Fruit fly (Drosophila melanogaster) whole organism, adult: Measurements from ENCODE around the gene Zir.

Experiments used
- CG11617 ChIP-seq: fragments of 200-800 bp; sonication (Bioruptor generic); optimal IDR thresholded peaks from 2 replicates; lab custom pipeline; 2017; ENCODE audit warnings: mild to moderate bottlenecking, missing biosample characterization, missing genetic modification reagents, missing genetic modification characterization
- CG12768 ChIP-seq: fragments of 200-800 bp; sonication (Bioruptor generic); optimal IDR thresholded peaks from 2 replicates; lab custom pipeline; 2017; ENCODE audit warnings: missing biosample characterization, missing genetic modification characterization, mild to moderate bottlenecking, moderate library complexity, missing genetic modification reagents
- CG14711 ChIP-seq: fragments of 200-800 bp; sonication (Bioruptor generic); optimal IDR thresholded peaks from 2 replicates; lab custom pipeline; 2018; ENCODE audit warnings: missing biosample characterization, mild to moderate bottlenecking, missing genetic modification characterization, moderate library complexity
- CG1620 ChIP-seq: fragments of 200-800 bp; sonication (Bioruptor generic); optimal IDR thresholded peaks from 2 replicates; lab custom pipeline; 2016; ENCODE audit warnings: missing biosample characterization, missing genetic modification characterization
- CG33017 ChIP-seq: fragments of 200-800 bp; sonication (Bioruptor generic); optimal IDR thresholded peaks from 2 replicates; lab custom pipeline; 2018; ENCODE audit warnings: missing biosample characterization, mild to moderate bottlenecking, missing genetic modification characterization, moderate library complexity
- CG5204 ChIP-seq: fragments of 200-800 bp; sonication (Bioruptor generic); optimal IDR thresholded peaks from 2 replicates; lab custom pipeline; 2016; ENCODE audit warnings: missing biosample characterization, missing genetic modification characterization
- CG7045 ChIP-seq: fragments of 200-800 bp; sonication (Bioruptor generic); optimal IDR thresholded peaks from 2 replicates; lab custom pipeline; 2017; ENCODE audit warnings: missing biosample characterization, mild to moderate bottlenecking, missing genetic modification characterization
- CG7101 ChIP-seq: fragments of 200-800 bp; sonication (Bioruptor generic); optimal IDR thresholded peaks from 2 replicates; lab custom pipeline; 2018; ENCODE audit warnings: missing biosample characterization, mild to moderate bottlenecking, missing genetic modification characterization, moderate library complexity
- Clk ChIP-seq: fragments of 200-800 bp; sonication (Bioruptor generic); optimal IDR thresholded peaks from 2 replicates; lab custom pipeline; 2017; ENCODE audit warnings: missing biosample characterization, missing genetic modification characterization
- Crg-1 ChIP-seq: fragments of 200-800 bp; sonication (Bioruptor generic); optimal IDR thresholded peaks from 2 replicates; lab custom pipeline; 2016; ENCODE audit warnings: missing biosample characterization, missing genetic modification characterization
- Hr96 ChIP-seq: fragments of 200-800 bp; sonication (Bioruptor generic); optimal IDR thresholded peaks from 2 replicates; lab custom pipeline; 2016; ENCODE audit warnings: missing biosample characterization, missing genetic modification characterization
- Mnt ChIP-seq: fragments of 200-800 bp; sonication (Bioruptor generic); optimal IDR thresholded peaks from 2 replicates; lab custom pipeline; 2016; ENCODE audit warnings: missing biosample characterization, mild to moderate bottlenecking, missing genetic modification characterization
- bab1 ChIP-seq: fragments of 200-800 bp; sonication (Bioruptor generic); optimal IDR thresholded peaks from 3 replicates; lab custom pipeline; 2019; ENCODE audit warnings: missing biosample characterization, mild to moderate bottlenecking, missing genetic modification characterization, moderate library complexity
- cic ChIP-seq: fragments of 200-800 bp; sonication (Bioruptor generic); optimal IDR thresholded peaks from 2 replicates; lab custom pipeline; 2017; ENCODE audit warnings: missing biosample characterization, mild to moderate bottlenecking, missing genetic modification characterization, moderate library complexity
- kay ChIP-seq: fragments of 200-800 bp; sonication (Bioruptor generic); peaks from one replicate; lab custom pipeline; 2016; ENCODE audit warnings: missing biosample characterization, missing genetic modification characterization, borderline replicate concordance
- ovo ChIP-seq: fragments of 200-800 bp; sonication (Bioruptor generic); optimal IDR thresholded peaks from 2 replicates; lab custom pipeline; 2016; ENCODE audit warnings: missing biosample characterization, missing genetic modification characterization
- tj ChIP-seq: fragments of 200-800 bp; sonication (Bioruptor generic); optimal IDR thresholded peaks from 3 replicates; lab custom pipeline; 2017; ENCODE audit warnings: missing biosample characterization, mild to moderate bottlenecking, missing genetic modification characterization, moderate library complexity
- toe ChIP-seq: fragments of 200-800 bp; sonication (Bioruptor generic); optimal IDR thresholded peaks from 2 replicates; lab custom pipeline; 2016; ENCODE audit warnings: missing biosample characterization, missing genetic modification characterization

Zir gene

DNA sequence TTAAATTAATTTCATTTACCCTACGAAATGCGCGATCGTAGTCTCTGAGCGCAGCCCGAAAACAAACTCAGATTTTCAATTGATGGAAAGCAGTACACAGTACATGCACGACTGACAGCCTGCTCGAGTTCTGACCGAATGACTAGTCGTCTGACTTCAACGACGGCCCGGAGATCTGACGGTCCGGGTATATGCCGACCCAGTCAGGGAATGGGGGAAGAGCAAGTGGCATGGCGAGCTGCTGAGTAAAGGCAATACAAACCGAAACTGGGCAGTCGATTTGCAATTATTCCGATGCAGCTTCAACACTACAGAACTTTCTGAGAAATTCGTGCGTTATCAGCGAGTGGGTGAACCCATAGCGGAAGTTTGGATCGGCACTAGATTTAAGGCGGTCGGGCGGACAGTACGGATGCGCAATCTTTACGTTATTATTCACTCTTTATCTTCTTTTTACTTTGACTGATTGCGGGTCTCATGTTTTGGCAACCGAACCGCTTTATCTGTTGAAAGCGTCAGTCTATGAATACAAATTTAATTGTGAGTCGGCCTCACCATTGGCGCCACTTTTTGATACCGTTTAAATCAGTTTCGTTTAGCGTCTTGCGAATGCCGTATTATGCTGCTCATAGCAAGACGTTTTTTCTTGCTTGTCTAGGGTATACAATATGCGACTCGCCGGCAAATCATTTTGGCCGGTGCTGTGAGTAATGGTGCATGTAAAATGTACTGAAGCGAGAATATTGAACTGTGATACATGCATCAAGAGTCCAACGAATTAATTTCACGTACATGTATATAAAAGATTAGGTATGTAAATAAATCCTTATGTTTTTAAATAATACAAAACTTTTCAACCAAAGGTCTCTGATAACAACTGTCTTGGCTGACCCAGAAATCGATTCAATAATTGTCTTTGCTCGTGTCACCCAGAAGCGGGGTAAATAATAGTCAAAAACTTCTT, 26.2 kb downstream of the Zir start:
- TF ChIP-seq CG12768 (peak; percentile 54), cic (GFP tag; lab: Kevin White, UChicago) (peak; percentile 74), kay (GFP tag; lab: Kevin White, UChicago) (peak; percentile 77), ovo (GFP tag; lab: Kevin White, UChicago) (no peak)

DNA sequence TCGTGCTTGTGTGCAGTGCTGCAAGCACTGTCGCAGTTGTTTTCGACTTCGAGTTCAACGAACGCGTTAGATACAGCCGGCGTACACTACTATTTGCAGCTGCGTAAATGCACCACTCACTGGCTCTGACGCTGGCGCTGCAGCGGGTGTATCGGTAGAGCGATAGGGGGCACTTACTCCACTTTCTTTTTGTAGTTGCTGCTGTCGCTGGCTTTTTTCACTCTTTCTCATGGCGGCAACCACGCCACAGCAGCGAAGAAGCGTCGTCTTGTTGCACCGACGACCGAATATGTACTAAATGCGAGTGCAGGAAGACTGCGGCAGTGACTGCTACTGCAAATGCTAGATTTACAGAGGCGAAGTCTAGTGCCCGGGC, 26.9 kb downstream of the Zir start, which contains the start of gene CG4822:
Gene CG4822, minus strand, starts transcription at position 299 of the 376 bp plus-strand sequence.
- TF ChIP-seq cic (GFP tag; lab: Kevin White, UChicago) (no peak), CG12768 (no peak), Mnt (GFP tag; lab: Kevin White, UChicago) (no peak), bab1 (GFP tag; lab: Kevin White, UChicago) (no peak), CG7045 (GFP tag; lab: Kevin White, UChicago) (no peak), ovo (GFP tag; lab: Kevin White, UChicago) (no peak), CG5204 (GFP tag; lab: Kevin White, UChicago) (no peak), CG1620 (GFP tag; lab: Kevin White, UChicago) (no peak), tj (GFP tag; lab: Kevin White, UChicago) (no peak), CG11617 (GFP tag; lab: Kevin White, UChicago) (no peak), kay (GFP tag; lab: Kevin White, UChicago) (no peak), Hr96 (no peak)

DNA sequence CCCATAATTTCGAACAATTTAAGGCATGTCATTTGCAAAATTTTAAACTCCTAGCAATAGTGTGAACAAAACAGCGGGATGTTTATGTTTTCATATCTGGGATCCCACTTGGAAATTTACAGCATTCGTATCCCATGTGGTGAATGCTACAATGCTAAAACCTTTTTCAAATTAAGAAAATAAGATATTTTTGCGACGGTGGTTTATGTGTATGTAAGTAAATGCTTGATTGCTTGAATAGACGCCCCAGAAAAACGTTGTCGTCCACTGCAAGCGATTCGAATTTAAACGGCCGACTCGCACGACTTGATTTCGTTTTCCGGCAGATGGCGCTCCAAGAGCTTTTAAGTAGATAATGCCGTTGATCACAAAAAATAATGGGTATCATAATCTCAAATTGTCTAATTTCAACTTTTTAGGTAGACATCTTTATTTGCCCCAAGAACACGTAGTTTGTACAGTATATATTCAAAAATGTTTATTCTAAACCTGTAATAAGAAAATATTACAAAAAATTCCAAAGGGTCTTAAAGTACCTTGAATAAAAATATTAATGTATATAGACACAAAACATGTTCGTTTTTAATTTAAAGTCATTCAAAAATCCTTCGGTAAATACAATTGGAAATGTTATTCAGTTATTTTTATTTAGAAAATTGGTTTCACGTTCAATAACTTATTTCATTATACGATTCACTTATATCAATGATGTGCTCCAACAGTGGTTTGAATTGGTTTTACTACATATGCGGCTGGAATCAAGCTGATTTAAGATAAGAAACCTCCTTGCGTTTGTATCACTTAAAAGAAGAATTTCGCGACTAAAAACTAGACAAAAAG, 27.8 kb downstream of the Zir start:
- TF ChIP-seq Mnt (GFP tag; lab: Kevin White, UChicago) = no peak
- TF ChIP-seq Hr96 = no peak
- peak; percentile 92 for TF ChIP-seq kay (GFP tag; lab: Kevin White, UChicago)
- no peak for TF ChIP-seq Crg-1 (GFP tag; lab: Kevin White, UChicago)
- no peak for TF ChIP-seq CG1620 (GFP tag; lab: Kevin White, UChicago)

DNA sequence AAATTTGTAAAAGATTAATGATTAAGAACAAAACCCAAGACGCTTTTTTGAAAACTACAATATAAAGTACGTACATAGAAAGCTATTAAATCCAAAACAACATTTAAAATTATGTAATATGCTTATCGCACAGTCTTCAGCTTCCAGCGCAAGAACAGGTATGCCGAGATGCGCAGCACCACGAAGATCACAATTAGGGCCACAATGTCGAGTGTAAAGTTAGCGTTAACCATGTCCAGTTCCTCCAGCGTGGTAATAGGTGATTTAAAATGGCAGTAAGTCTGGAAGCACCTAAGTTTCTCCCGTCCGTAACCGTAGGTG, 28.4 kb downstream of the Zir start:
- TF ChIP-seq Mnt (GFP tag; lab: Kevin White, UChicago) (no peak), CG7101 (no peak), kay (GFP tag; lab: Kevin White, UChicago) (peak; percentile 66), CG11617 (GFP tag; lab: Kevin White, UChicago) (no peak), Clk (GFP tag; lab: Kevin White, UChicago) (no peak), ovo (GFP tag; lab: Kevin White, UChicago) (no peak), toe (GFP tag; lab: Kevin White, UChicago) (no peak)

DNA sequence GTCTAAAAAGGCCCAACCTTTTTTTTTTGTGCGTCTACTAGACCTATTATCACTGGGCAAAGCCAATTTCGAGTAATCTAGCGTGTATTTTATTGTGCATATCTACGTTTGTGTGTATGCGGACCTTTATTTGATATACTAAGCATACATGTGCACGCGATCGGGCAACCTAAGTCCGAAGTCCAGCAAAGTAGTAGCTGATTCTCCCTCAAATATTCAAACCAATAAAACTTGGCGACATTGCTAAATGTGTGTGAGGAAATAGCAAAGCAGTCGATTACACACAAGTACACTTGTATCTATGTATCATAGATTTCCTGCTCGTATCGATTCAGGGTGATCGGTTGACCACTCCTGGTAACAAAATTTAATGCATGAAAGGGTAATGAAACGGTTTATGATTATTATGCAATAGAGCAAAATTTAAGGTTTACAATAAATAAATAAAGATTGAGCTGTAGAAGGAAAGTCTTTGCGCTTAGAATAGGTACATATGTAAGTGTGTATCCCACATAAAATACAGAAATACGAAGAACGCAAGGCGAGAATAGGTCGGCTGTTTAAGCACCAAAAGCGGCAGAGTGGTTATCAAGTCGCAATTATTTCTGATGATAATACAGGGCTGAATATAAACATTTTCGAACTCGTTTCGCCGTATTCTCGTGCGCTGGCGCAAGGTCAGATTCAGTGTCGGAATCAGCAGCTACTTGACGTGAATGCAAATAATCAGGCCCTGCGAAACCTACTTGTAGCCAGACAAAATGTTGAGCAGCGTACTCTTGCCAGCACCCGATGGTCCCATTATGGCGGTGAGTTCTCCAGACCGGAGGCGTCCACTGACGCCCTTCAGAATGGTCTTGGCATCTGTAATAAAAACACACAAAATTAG, 31.1 kb downstream of the Zir start:
- TF ChIP-seq kay (GFP tag; lab: Kevin White, UChicago) = peak; percentile 88
- peak; percentile 44 for TF ChIP-seq CG7101
- peak; percentile 75 for TF ChIP-seq toe (GFP tag; lab: Kevin White, UChicago)
- TF ChIP-seq CG33017 (tag; lab: Kevin White, UChicago) = peak; percentile 42
- peak; percentile 50 for TF ChIP-seq CG7045 (GFP tag; lab: Kevin White, UChicago)
- peak; percentile 74 for TF ChIP-seq Mnt (GFP tag; lab: Kevin White, UChicago)
- peak; percentile 37 for TF ChIP-seq tj (GFP tag; lab: Kevin White, UChicago)
- TF ChIP-seq CG1620 (GFP tag; lab: Kevin White, UChicago) = no peak
- TF ChIP-seq CG14711 (tag; lab: Kevin White, UChicago) = no peak
- TF ChIP-seq Crg-1 (GFP tag; lab: Kevin White, UChicago) = no peak
- peak; percentile 12 for TF ChIP-seq Hr96
- TF ChIP-seq CG12768 = peak; percentile 90
- peak; percentile 64 for TF ChIP-seq cic (GFP tag; lab: Kevin White, UChicago)

- TF ChIP-seq kay (GFP tag; lab: Kevin White, UChicago) = no peak
- no peak for TF ChIP-seq CG14711 (tag; lab: Kevin White, UChicago)
- no peak for TF ChIP-seq cic (GFP tag; lab: Kevin White, UChicago)
Observed at dm6 chr2L:128296-128715, 33.8 kb downstream of the Zir start.
